Worm (Caenorhabditis elegans) whole organism, early embryonic: ENCODE measurements around the gene T01D3.6.

ENCODE experiments used
- hmg-4 ChIP-seq: fragments of 200-800 bp; sonication (Bioruptor generic); optimal IDR thresholded peaks from 2 replicates; lab custom pipeline; 2018; ENCODE audit warnings: mild to moderate bottlenecking, missing genetic modification characterization, missing compliant biosample characterization
- tbx-37 ChIP-seq: fragments of 200-800 bp; sonication (Bioruptor generic); conservative IDR thresholded peaks from 2 replicates; pipeline ENCODE4 v1.3.6; 2022; ENCODE audit warnings: missing genetic modification reagents, missing genetic modification characterization, missing compliant biosample characterization

DNA sequence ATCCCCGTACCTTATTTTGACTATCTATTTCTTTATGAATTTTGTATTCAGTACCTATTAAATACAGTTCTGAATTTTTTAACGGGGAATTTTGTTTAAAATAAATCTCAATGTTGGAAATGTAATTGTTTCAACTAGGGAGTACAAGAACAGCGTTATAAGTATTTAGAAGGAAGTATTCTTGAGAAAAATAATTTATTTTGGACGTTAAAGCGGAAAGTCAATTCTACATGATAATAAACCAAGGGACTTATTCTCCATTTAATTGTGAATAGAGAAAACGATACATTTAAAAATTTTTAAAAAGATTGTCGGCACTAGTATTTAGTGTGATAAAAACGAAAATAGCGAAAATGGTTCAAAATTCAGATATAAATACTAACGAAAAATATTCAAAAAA, 47.5 kb upstream of the T01D3.6 start:
- TF ChIP-seq hmg-4 (GFP tag; lab: Kevin White, UChicago), result no peak
- TF ChIP-seq tbx-37 (GFP tag; lab: Robert Waterston, UW), result no peak
